Worm (Caenorhabditis elegans): ENCODE data around the gene M163.7.

ce11 chrX:14473740-14474139 lies 9.1 kb downstream of the M163.7 start, which contains the start of gene M163.5:
- no peak for TF ChIP-seq nhr-42 (GFP tag; IDR thresholded peaks at IDR 0.05)
- no peak for TF ChIP-seq arid-1 (GFP tag; conservative IDR thresholded peaks at IDR 0.05)
- TF ChIP-seq nhr-25 (tag; optimal IDR thresholded peaks at IDR 0.05; ENCODE audit: borderline replicate concordance, insufficient read depth) = no peak
- TF ChIP-seq mes-2 (tag; optimal IDR thresholded peaks at IDR 0.05; ENCODE audit: poor library complexity, severe bottlenecking) = no peak
- no peak for TF ChIP-seq nhr-28 (tag; optimal IDR thresholded peaks at IDR 0.05)
- TF ChIP-seq skn-1 (tag; optimal IDR thresholded peaks at IDR 0.05) = no peak
- no peak for TF ChIP-seq tag-97 (GFP tag; IDR thresholded peaks at IDR 0.05)
- TF ChIP-seq ceh-28 (tag; optimal IDR thresholded peaks at IDR 0.05) = no peak
- TF ChIP-seq daf-8 (GFP tag; IDR thresholded peaks at IDR 0.05) = no peak
- no peak for TF ChIP-seq R02D3.7 (tag; optimal IDR thresholded peaks at IDR 0.05)
- TF ChIP-seq mep-1 (tag; optimal IDR thresholded peaks at IDR 0.05) = no peak

All from whole organism, L4 larva.